Fruit fly (Drosophila melanogaster) whole organism: Measurements from ENCODE around the gene CG5172.

Experiments
- CG8478 ChIP-seq: fragments of >200 bp; optimal IDR thresholded peaks from 2 replicates; lab custom pipeline; 2018; ENCODE audit warnings: inconsistent platforms
- Dll ChIP-seq: fragments of >200 bp; optimal IDR thresholded peaks from 2 replicates; lab custom pipeline; 2017
- EcR ChIP-seq, 2 experiments: fragments of >200 bp; optimal IDR thresholded peaks; 2 replicates each; lab custom pipeline; 2017; ENCODE audit warnings: missing biosample characterization in 2 of 2, missing genetic modification characterization in 2 of 2, missing genetic modification reagents in 2 of 2
- pan ChIP-seq: fragments of >200 bp; optimal IDR thresholded peaks from 2 replicates; lab custom pipeline; 2017
- psq ChIP-seq: fragments of >200 bp; optimal IDR thresholded peaks from 2 replicates; lab custom pipeline; 2017
- usp ChIP-seq: fragments of >200 bp; optimal IDR thresholded peaks from 2 replicates; lab custom pipeline; 2017; ENCODE audit warnings: missing biosample characterization, missing genetic modification characterization, mixed read lengths

The CG5172 gene

dm6 chrX:17186432-17186831 is 34.8 kb upstream of the CG5172 start:
- TF ChIP-seq usp (GFP tag; lab: Kevin White, UChicago) (no peak), CG8478 (lab: Kevin White, UChicago) (no peak), psq (lab: Kevin White, UChicago) (no peak), pan (lab: Kevin White, UChicago) (no peak), EcR (GFP tag; optimal IDR thresholded peaks at IDR 0.05; lab: Kevin White, UChicago) (no peak)

- TF ChIP-seq CG8478 (lab: Kevin White, UChicago) (no peak), Dll (lab: Kevin White, UChicago) (no peak), pan (lab: Kevin White, UChicago) (no peak), psq (lab: Kevin White, UChicago) (no peak), EcR (GFP tag; optimal IDR thresholded peaks at IDR 0.05; lab: Kevin White, UChicago) (no peak), usp (GFP tag; lab: Kevin White, UChicago) (no peak)
Observed at dm6 chrX:17187495-17187894, 33.7 kb upstream of the CG5172 start.

- TF ChIP-seq CG8478 (lab: Kevin White, UChicago) (no peak), pan (lab: Kevin White, UChicago) (no peak), Dll (lab: Kevin White, UChicago) (no peak), psq (lab: Kevin White, UChicago) (no peak), EcR (GFP tag; optimal IDR thresholded peaks at IDR 0.05; lab: Kevin White, UChicago) (no peak), usp (GFP tag; lab: Kevin White, UChicago) (no peak)
Observed at dm6 chrX:17188167-17188566, 33.1 kb upstream of the CG5172 start.

dm6 chrX:17202498-17203162 is 18.6 kb upstream of the CG5172 start, which contains the start of the genes TTLL1A and CG5070:
Gene TTLL1A (minus strand): TSS chrX:17202598.
Gene CG5070 (plus strand): TSS chrX:17203112.
- TF ChIP-seq psq (lab: Kevin White, UChicago) (no peak), usp (GFP tag; lab: Kevin White, UChicago) (no peak), pan (lab: Kevin White, UChicago) (no peak), Dll (lab: Kevin White, UChicago) (no peak), CG8478 (lab: Kevin White, UChicago) (no peak), EcR (GFP tag; optimal IDR thresholded peaks at IDR 0.05; lab: Kevin White, UChicago) (no peak)

- TF ChIP-seq CG8478 (lab: Kevin White, UChicago) (no peak), psq (lab: Kevin White, UChicago) (no peak), Dll (lab: Kevin White, UChicago) (no peak), usp (GFP tag; lab: Kevin White, UChicago) (no peak), EcR (GFP tag; optimal IDR thresholded peaks at IDR 0.05; lab: Kevin White, UChicago) (no peak), pan (lab: Kevin White, UChicago) (no peak)
Observed at dm6 chrX:17205028-17205427, 16.2 kb upstream of the CG5172 start.

dm6 chrX:17206046-17206445 is 15.2 kb upstream of the CG5172 start, which contains the start of gene CG32564:
Gene CG32564 (plus strand): TSS chrX:17206407.
- TF ChIP-seq psq (lab: Kevin White, UChicago) = no peak
- no peak for TF ChIP-seq CG8478 (lab: Kevin White, UChicago)
- TF ChIP-seq EcR (GFP tag; optimal IDR thresholded peaks at IDR 0.05; lab: Kevin White, UChicago) = no peak
- TF ChIP-seq pan (lab: Kevin White, UChicago) = no peak
- no peak for TF ChIP-seq usp (GFP tag; lab: Kevin White, UChicago)
- TF ChIP-seq Dll (lab: Kevin White, UChicago) = no peak

dm6 chrX:17207865-17208486 is 13.3 kb upstream of the CG5172 start, which contains the start of gene CG32563:
Gene CG32563 (plus strand): TSS chrX:17208436.
- TF ChIP-seq pan (lab: Kevin White, UChicago) (no peak), Dll (lab: Kevin White, UChicago) (no peak), EcR (GFP tag; optimal IDR thresholded peaks at IDR 0.05; lab: Kevin White, UChicago) (no peak), usp (GFP tag; lab: Kevin White, UChicago) (no peak), CG8478 (lab: Kevin White, UChicago) (no peak), psq (lab: Kevin White, UChicago) (no peak)

dm6 chrX:17209897-17210296 is 11.3 kb upstream of the CG5172 start, which contains the start of gene CG12995:
Gene CG12995 (minus strand): TSS chrX:17209997.
- TF ChIP-seq psq (lab: Kevin White, UChicago) = no peak
- no peak for TF ChIP-seq Dll (lab: Kevin White, UChicago)
- TF ChIP-seq usp (GFP tag; lab: Kevin White, UChicago) = no peak
- TF ChIP-seq CG8478 (lab: Kevin White, UChicago) = no peak
- no peak for TF ChIP-seq pan (lab: Kevin White, UChicago)
- TF ChIP-seq EcR (GFP tag; optimal IDR thresholded peaks at IDR 0.05; lab: Kevin White, UChicago) = no peak

dm6 chrX:17212007-17212406 is 9.2 kb upstream of the CG5172 start, which contains the start of gene CG18258:
Gene CG18258 (plus strand): TSS chrX:17212307.
- TF ChIP-seq Dll (lab: Kevin White, UChicago) (no peak), pan (lab: Kevin White, UChicago) (no peak), EcR (GFP tag; optimal IDR thresholded peaks at IDR 0.05; lab: Kevin White, UChicago) (no peak), psq (lab: Kevin White, UChicago) (no peak), usp (GFP tag; lab: Kevin White, UChicago) (no peak), CG8478 (lab: Kevin White, UChicago) (no peak)

dm6 chrX:17215004-17215403 is 6.2 kb upstream of the CG5172 start, which contains the start of gene CG5162:
Gene CG5162 (plus strand): TSS chrX:17215304.
- no peak for TF ChIP-seq CG8478 (lab: Kevin White, UChicago)
- no peak for TF ChIP-seq EcR (GFP tag; optimal IDR thresholded peaks at IDR 0.05; lab: Kevin White, UChicago)
- TF ChIP-seq usp (GFP tag; lab: Kevin White, UChicago) = no peak
- no peak for TF ChIP-seq psq (lab: Kevin White, UChicago)
- no peak for TF ChIP-seq pan (lab: Kevin White, UChicago)
- no peak for TF ChIP-seq Dll (lab: Kevin White, UChicago)
